Fruit fly (Drosophila melanogaster): ENCODE measurements around the gene bel.

bel gene

DNA sequence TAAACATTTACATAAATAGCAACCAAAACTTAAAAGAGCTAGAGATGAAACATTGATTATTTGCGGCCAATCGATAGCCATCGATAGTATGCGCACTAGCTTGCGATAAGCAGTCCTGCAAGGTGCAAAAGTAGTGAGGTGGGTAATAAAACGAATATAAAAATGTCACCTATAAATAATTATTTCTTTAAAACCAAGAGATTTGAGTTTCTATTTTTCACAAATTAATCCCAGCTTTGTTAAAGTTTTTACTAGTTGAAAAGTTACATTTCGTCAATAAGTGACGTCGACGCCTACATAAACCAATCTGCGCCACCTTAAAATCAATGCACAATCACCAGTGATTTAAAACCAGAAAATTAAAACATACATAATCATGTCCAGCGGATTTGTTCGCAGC is 9.8 kb downstream of the bel start, which contains the start of the genes Mkk4 and SLIRP2 (continued):
- TF ChIP-seq CG6791 (GFP tag; IDR thresholded peaks at IDR 0.05; ENCODE audit: partially characterized antibody) (peak; percentile 84), HLHmδ (GFP tag; optimal IDR thresholded peaks at IDR 0.05) (peak; percentile 10), Oaz (GFP tag; IDR thresholded peaks at IDR 0.05) (peak; percentile 99), ERR (GFP tag; optimal IDR thresholded peaks at IDR 0.05) (peak; percentile 94), CG34422 (GFP tag; IDR thresholded peaks at IDR 0.05) (peak; percentile 99), CG30403 (GFP tag; optimal IDR thresholded peaks at IDR 0.05) (peak; percentile 100), CG13424 (tag; optimal IDR thresholded peaks at IDR 0.05) (peak; percentile 99), CG17186 (GFP tag; optimal IDR thresholded peaks at IDR 0.05) (peak; percentile 97), Fer3 (tag; optimal IDR thresholded peaks at IDR 0.05) (peak; percentile 99), CG10565 (GFP tag; optimal IDR thresholded peaks at IDR 0.05) (peak; percentile 97), CG18619 (GFP tag; optimal IDR thresholded peaks at IDR 0.05) (peak; percentile 99), Neu2 (GFP tag; optimal IDR thresholded peaks at IDR 0.05; ENCODE audit: borderline replicate concordance) (peak; percentile 95), fu2 (GFP tag; optimal IDR thresholded peaks at IDR 0.05) (peak; percentile 99), CG12236 (GFP tag; optimal IDR thresholded peaks at IDR 0.05) (peak; percentile 98), CG6765 (GFP tag; optimal IDR thresholded peaks at IDR 0.05) (peak; percentile 97), CG33213 (GFP tag; optimal IDR thresholded peaks at IDR 0.05) (peak; percentile 99), sens (GFP tag) (peak; percentile 100), nmo (GFP tag; optimal IDR thresholded peaks at IDR 0.05) (peak; percentile 100), odd (GFP tag; optimal IDR thresholded peaks at IDR 0.05) (peak; percentile 98), vfl (GFP tag; optimal IDR thresholded peaks at IDR 0.05) (peak; percentile 99), knrl (GFP tag; IDR thresholded peaks at IDR 0.05; ENCODE audit: partially characterized antibody) (peak; percentile 90), CG4854 (GFP tag; optimal IDR thresholded peaks at IDR 0.05) (peak; percentile 98), sd (tag; optimal IDR thresholded peaks at IDR 0.05) (peak; percentile 95), dati (GFP tag; IDR thresholded peaks at IDR 0.05) (peak; percentile 98), gt (GFP tag; IDR thresholded peaks at IDR 0.05) (peak; percentile 98), CG34224 (GFP tag; IDR thresholded peaks at IDR 0.05; ENCODE audit: partially characterized antibody) (peak; percentile 74), CG17829 (tag; optimal IDR thresholded peaks at IDR 0.05) (peak; percentile 99), Doc2 (GFP tag; IDR thresholded peaks at IDR 0.05) (peak; percentile 96), schlank (tag; optimal IDR thresholded peaks at IDR 0.05) (peak; percentile 95), chif (GFP tag; optimal IDR thresholded peaks at IDR 0.05) (peak; percentile 99), E2f1 (GFP tag; IDR thresholded peaks at IDR 0.05) (peak; percentile 99), MESR4 (GFP tag; optimal IDR thresholded peaks at IDR 0.05) (peak; percentile 84), repo (GFP tag; optimal IDR thresholded peaks at IDR 0.05) (peak; percentile 98), CG18262 (tag; optimal IDR thresholded peaks at IDR 0.05) (peak; percentile 99), Opbp (GFP tag; IDR thresholded peaks at IDR 0.05; ENCODE audit: partially characterized antibody) (peak; percentile 82), Sry-δ (GFP tag; optimal IDR thresholded peaks at IDR 0.05) (peak; percentile 99), ase (GFP tag; IDR thresholded peaks at IDR 0.05) (peak; percentile 99), da (GFP tag; optimal IDR thresholded peaks at IDR 0.05) (peak; percentile 97), CG6272 (GFP tag; IDR thresholded peaks at IDR 0.05) (peak; percentile 98), CkIIα-i1 (GFP tag; IDR thresholded peaks at IDR 0.05) (peak; percentile 95), ftz-f1 (GFP tag; optimal IDR thresholded peaks at IDR 0.05) (peak; percentile 84), gcm (GFP tag; optimal IDR thresholded peaks at IDR 0.05) (peak; percentile 99), CG15601 (tag; optimal IDR thresholded peaks at IDR 0.05) (peak; percentile 98), CG3407 (GFP tag; optimal IDR thresholded peaks at IDR 0.05) (peak; percentile 98), CG18599 (GFP tag; optimal IDR thresholded peaks at IDR 0.05) (peak; percentile 99), Rfx (GFP tag; IDR thresholded peaks at IDR 0.05) (peak; percentile 99), CG11695 (GFP tag; IDR thresholded peaks at IDR 0.05) (peak; percentile 99), maf-S (GFP tag; optimal IDR thresholded peaks at IDR 0.05) (peak; percentile 99), pita (GFP tag; optimal IDR thresholded peaks at IDR 0.05) (no peak), CG8281 (tag; optimal IDR thresholded peaks at IDR 0.05) (peak; percentile 93), HLH3B (GFP tag; IDR thresholded peaks at IDR 0.05) (peak; percentile 99)
